Worm (Caenorhabditis elegans) whole organism, L4 larva: ENCODE measurements around the gene ZK686.5.

ENCODE experiments used
- D1046.2 ChIP-seq: fragments of 200-800 bp; sonication (Bioruptor generic); IDR thresholded peaks from 2 replicates; pipeline ENCODE4 v1.3.6; 2022; ENCODE audit warnings: missing genetic modification characterization, missing compliant biosample characterization
- F10B5.3 ChIP-seq: sonication (generic microtip); optimal IDR thresholded peaks from 2 replicates; lab custom pipeline; 2016; ENCODE audit warnings: mild to moderate bottlenecking, missing genetic modification characterization, missing compliant biosample characterization
- F26F4.8 ChIP-seq: fragments of 200-800 bp; sonication (Bioruptor generic); conservative IDR thresholded peaks from 2 replicates; pipeline ENCODE4 v1.3.6; 2022; ENCODE audit warnings: missing genetic modification characterization, missing compliant biosample characterization
- T26A8.4 ChIP-seq: fragments of 200-800 bp; sonication (Bioruptor generic); IDR thresholded peaks from 2 replicates; pipeline ENCODE4 v1.3.6; 2022; ENCODE audit warnings: missing genetic modification characterization, missing compliant biosample characterization
- Y48G9A.11 ChIP-seq: fragments of 200-800 bp; sonication (Bioruptor generic); IDR thresholded peaks from 2 replicates; pipeline ENCODE4 v1.3.6; 2022; ENCODE audit warnings: missing genetic modification reagents, missing genetic modification characterization, missing compliant biosample characterization
- ZK337.2 ChIP-seq: fragments of 200-800 bp; sonication (Bioruptor generic); IDR thresholded peaks from 2 replicates; pipeline ENCODE4 v1.3.6; 2022; ENCODE audit warnings: missing genetic modification reagents, missing genetic modification characterization, missing compliant biosample characterization
- ZK546.5 ChIP-seq, 2 experiments: sonication (generic microtip); optimal IDR thresholded peaks; 2 replicates each; lab custom pipeline; 2017; ENCODE audit warnings: missing biosample characterization in 2 of 2, missing genetic modification characterization in 2 of 2
- aha-1 ChIP-seq: fragments of 150-350 bp; peaks from one replicate; lab custom pipeline; 2014; ENCODE audit warnings: missing biosample characterization, missing genetic modification characterization
- attf-4 ChIP-seq: sonication (generic microtip); optimal IDR thresholded peaks from 3 replicates; lab custom pipeline; 2017; ENCODE audit warnings: missing biosample characterization, missing genetic modification characterization
- ceh-20 ChIP-seq: fragments of 200-800 bp; sonication (Bioruptor generic); IDR thresholded peaks from 2 replicates; pipeline ENCODE4 v1.3.6; 2022; ENCODE audit warnings: missing genetic modification reagents, missing genetic modification characterization, missing compliant biosample characterization
- ceh-32 ChIP-seq: sonication (generic microtip); optimal IDR thresholded peaks from 2 replicates; lab custom pipeline; 2016; ENCODE audit warnings: mild to moderate bottlenecking, missing genetic modification characterization, missing compliant biosample characterization; ENCODE audit not compliant: poor library complexity
- ces-1 ChIP-seq: fragments of 150-350 bp; sonication (generic microtip); optimal IDR thresholded peaks from 4 replicates; lab custom pipeline; 2014; ENCODE audit warnings: missing biosample characterization, missing genetic modification reagents, missing genetic modification characterization
- cey-2 ChIP-seq: sonication (generic microtip); optimal IDR thresholded peaks from 3 replicates; lab custom pipeline; 2017; ENCODE audit warnings: missing genetic modification characterization, mild to moderate bottlenecking, missing compliant biosample characterization, antibody characterized with exemption, borderline replicate concordance; ENCODE audit not compliant: insufficient read depth
- ctbp-1 ChIP-seq: fragments of 200-800 bp; sonication (Bioruptor generic); IDR thresholded peaks from 2 replicates; pipeline ENCODE4 v1.3.6; 2022; ENCODE audit warnings: missing genetic modification reagents, missing genetic modification characterization, missing compliant biosample characterization
- daf-12 ChIP-seq: fragments of 150-350 bp; optimal IDR thresholded peaks from 2 replicates; lab custom pipeline; 2014; ENCODE audit warnings: missing biosample characterization, missing genetic modification reagents, missing genetic modification characterization
- dmd-6 ChIP-seq: fragments of 200-800 bp; sonication (Bioruptor generic); IDR thresholded peaks from 2 replicates; pipeline ENCODE4 v1.3.6; 2022; ENCODE audit warnings: missing genetic modification reagents, missing genetic modification characterization, missing compliant biosample characterization
- dpl-1 ChIP-seq: fragments of 150-350 bp; optimal IDR thresholded peaks from 2 replicates; lab custom pipeline; 2014; ENCODE audit warnings: missing biosample characterization, missing genetic modification reagents, missing genetic modification characterization
- dve-1 ChIP-seq: sonication (generic microtip); optimal IDR thresholded peaks from 2 replicates; lab custom pipeline; 2017; ENCODE audit warnings: antibody characterized with exemption, mild to moderate bottlenecking, missing genetic modification characterization, missing compliant biosample characterization; ENCODE audit not compliant: insufficient read depth
- fkh-10 ChIP-seq: fragments of 150-350 bp; optimal IDR thresholded peaks from 2 replicates; lab custom pipeline; 2014; ENCODE audit warnings: missing biosample characterization, missing genetic modification reagents, missing genetic modification characterization
- fos-1 ChIP-seq: fragments of 150-350 bp; optimal IDR thresholded peaks from 2 replicates; lab custom pipeline; 2014; ENCODE audit warnings: missing biosample characterization, missing genetic modification characterization
- hif-1 ChIP-seq, 2 experiments: sonication (generic microtip); optimal IDR thresholded peaks; 2 replicates each; lab custom pipeline; 2016 to 2017; ENCODE audit warnings: missing compliant biosample characterization in 2 of 2, missing genetic modification characterization in 2 of 2, missing genetic modification reagents in 2 of 2, missing genotype in 2 of 2, mild to moderate bottlenecking in 1 of 2
- hlh-11 ChIP-seq: fragments of 200-800 bp; sonication (Bioruptor generic); optimal IDR thresholded peaks from 2 replicates; lab custom pipeline; 2018; ENCODE audit warnings: mild to moderate bottlenecking, missing genetic modification characterization, missing compliant biosample characterization
- hlh-30 ChIP-seq: sonication (generic microtip); optimal IDR thresholded peaks from 2 replicates; lab custom pipeline; 2017; ENCODE audit warnings: antibody characterized with exemption, mild to moderate bottlenecking, missing genetic modification characterization, missing compliant biosample characterization; ENCODE audit not compliant: insufficient read depth
- lim-7 ChIP-seq: fragments of 200-800 bp; sonication (Bioruptor generic); IDR thresholded peaks from 2 replicates; pipeline ENCODE4 v1.3.6; 2022; ENCODE audit warnings: missing genetic modification characterization, missing compliant biosample characterization
- lin-29 ChIP-seq: fragments of 200-800 bp; sonication (Bioruptor generic); IDR thresholded peaks from 2 replicates; pipeline ENCODE4 v1.3.6; 2022; ENCODE audit warnings: missing genetic modification reagents, missing genetic modification characterization, missing compliant biosample characterization
- lin-38 ChIP-seq: fragments of 200-800 bp; sonication (Bioruptor generic); IDR thresholded peaks from 2 replicates; pipeline ENCODE4 v1.3.6; 2022; ENCODE audit warnings: missing genetic modification reagents, missing genetic modification characterization, missing compliant biosample characterization
- lsy-2 ChIP-seq, 2 experiments: fragments of 150-350 bp in 1 of 2; sonication (generic microtip) in 1 of 2; optimal IDR thresholded peaks; 2 replicates each; lab custom pipeline; 2014 to 2017; ENCODE audit warnings: missing biosample characterization in 2 of 2, missing genetic modification characterization in 2 of 2
- madf-5 ChIP-seq, 2 experiments: fragments of 200-800 bp; sonication (Bioruptor generic); IDR thresholded peaks; 2 replicates each; pipeline ENCODE4 v1.3.6; 2022; ENCODE audit warnings: missing compliant biosample characterization in 2 of 2, missing genetic modification characterization in 2 of 2
- mdt-29 ChIP-seq: fragments of 200-800 bp; sonication (Bioruptor generic); IDR thresholded peaks from 2 replicates; pipeline ENCODE4 v1.3.6; 2022; ENCODE audit warnings: missing genetic modification reagents, missing genetic modification characterization, missing compliant biosample characterization
- mxl-3 ChIP-seq: fragments of 200-800 bp; sonication (Bioruptor generic); optimal IDR thresholded peaks from 2 replicates; lab custom pipeline; 2018; ENCODE audit warnings: mild to moderate bottlenecking, missing genetic modification characterization, missing compliant biosample characterization
- nhr-102 ChIP-seq: sonication (generic microtip); optimal IDR thresholded peaks from 2 replicates; lab custom pipeline; 2016; ENCODE audit warnings: mild to moderate bottlenecking, missing genetic modification characterization, moderate library complexity, missing compliant biosample characterization
- nhr-111 ChIP-seq: fragments of 200-800 bp; sonication (Bioruptor generic); optimal IDR thresholded peaks from 2 replicates; lab custom pipeline; 2018; ENCODE audit warnings: mild to moderate bottlenecking, missing genetic modification characterization, missing compliant biosample characterization
- nhr-237 ChIP-seq: sonication (generic microtip); optimal IDR thresholded peaks from 2 replicates; lab custom pipeline; 2017; ENCODE audit warnings: missing biosample characterization, missing genetic modification characterization
- nhr-25 ChIP-seq: sonication (generic microtip); optimal IDR thresholded peaks from 2 replicates; lab custom pipeline; 2017; ENCODE audit warnings: missing genetic modification characterization, mild to moderate bottlenecking, missing compliant biosample characterization, antibody characterized with exemption, moderate library complexity, borderline replicate concordance; ENCODE audit not compliant: insufficient read depth
- nhr-28 ChIP-seq: fragments of 150-350 bp; optimal IDR thresholded peaks from 2 replicates; lab custom pipeline; 2014; ENCODE audit warnings: missing biosample characterization, missing genetic modification characterization
- nhr-76 ChIP-seq: fragments of 150-350 bp; optimal IDR thresholded peaks from 2 replicates; lab custom pipeline; 2014; ENCODE audit warnings: missing biosample characterization, missing genetic modification characterization
- nhr-77 ChIP-seq: fragments of 150-350 bp; optimal IDR thresholded peaks from 2 replicates; lab custom pipeline; 2014; ENCODE audit warnings: missing biosample characterization, missing genetic modification characterization
- pha-4 ChIP-seq, 2 experiments: fragments of 150-350 bp in 1 of 2; fragments of 200-800 bp in 1 of 2; sonication (Bioruptor generic) in 1 of 2; IDR thresholded peaks in 1 of 2; optimal IDR thresholded peaks in 1 of 2; 2 replicates each; pipeline versions ENCODE4 v1.3.6 to Lab custom; 2014 to 2022; ENCODE audit warnings: missing genetic modification characterization in 2 of 2, missing genetic modification reagents in 2 of 2, missing biosample characterization in 1 of 2, missing compliant biosample characterization in 1 of 2
- snpc-1.2 ChIP-seq: fragments of 200-800 bp; sonication (Bioruptor generic); IDR thresholded peaks from 2 replicates; pipeline ENCODE4 v1.3.6; 2022; ENCODE audit warnings: missing genetic modification reagents, missing genetic modification characterization, missing compliant biosample characterization
- spr-1 ChIP-seq: sonication (generic microtip); optimal IDR thresholded peaks from 2 replicates; lab custom pipeline; 2016; ENCODE audit warnings: mild to moderate bottlenecking, missing genetic modification characterization, missing compliant biosample characterization
- tag-97 ChIP-seq: fragments of 200-800 bp; sonication (Bioruptor generic); IDR thresholded peaks from 2 replicates; pipeline ENCODE4 v1.3.6; 2022; ENCODE audit warnings: missing genetic modification characterization, missing compliant biosample characterization
- tra-1 ChIP-seq: fragments of 200-800 bp; sonication (Bioruptor generic); IDR thresholded peaks from 2 replicates; pipeline ENCODE4 v1.3.6; 2022; ENCODE audit warnings: missing genetic modification reagents, missing genetic modification characterization, missing compliant biosample characterization
- zag-1 ChIP-seq: fragments of 150-350 bp; optimal IDR thresholded peaks from 2 replicates; lab custom pipeline; 2014; ENCODE audit warnings: missing biosample characterization, missing genetic modification characterization
- zfp-3 ChIP-seq: fragments of 200-800 bp; sonication (Bioruptor generic); conservative IDR thresholded peaks from 2 replicates; pipeline ENCODE4 v1.3.6; 2022; ENCODE audit warnings: missing genetic modification reagents, missing genetic modification characterization, missing compliant biosample characterization
- zip-2 ChIP-seq: fragments of 150-350 bp; optimal IDR thresholded peaks from 2 replicates; lab custom pipeline; 2014; ENCODE audit warnings: missing biosample characterization, missing genetic modification characterization
- ztf-11 ChIP-seq: fragments of 150-350 bp; optimal IDR thresholded peaks from 2 replicates; lab custom pipeline; 2014; ENCODE audit warnings: missing biosample characterization, missing genetic modification characterization

Gene ZK686.5

DNA sequence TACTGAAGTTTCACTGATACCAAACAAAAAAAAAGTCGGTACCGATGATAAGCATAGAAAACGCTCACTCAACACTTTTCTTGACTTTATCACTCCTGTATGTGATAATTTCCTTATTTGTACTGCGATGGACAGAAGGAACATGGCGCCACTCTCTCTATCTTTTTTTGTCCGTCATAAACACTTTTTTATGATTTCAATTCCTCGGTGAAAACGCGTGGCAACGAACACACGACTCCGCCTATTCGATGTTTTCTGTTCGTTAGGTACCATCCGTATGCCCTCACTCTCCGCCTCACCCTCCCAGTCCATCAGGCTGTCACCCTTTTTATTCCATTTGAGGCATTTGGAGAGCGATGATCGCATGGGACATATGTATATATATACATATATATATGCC is 37.0 kb downstream of the ZK686.5 start (continued):
- TF ChIP-seq Y48G9A.11 (GFP tag; lab: Robert Waterston, UW) (no peak), ceh-32 (tag; lab: Kevin White, UChicago) (no peak), daf-12 (tag; lab: Kevin White, UChicago) (no peak), ceh-20 (no peak), snpc-1.2 (GFP tag; lab: Robert Waterston, UW) (no peak), dve-1 (tag; lab: Kevin White, UChicago) (peak; percentile 81), dpl-1 (GFP tag; lab: Kevin White, UChicago) (no peak), ztf-11 (tag; lab: Kevin White, UChicago) (no peak)

DNA sequence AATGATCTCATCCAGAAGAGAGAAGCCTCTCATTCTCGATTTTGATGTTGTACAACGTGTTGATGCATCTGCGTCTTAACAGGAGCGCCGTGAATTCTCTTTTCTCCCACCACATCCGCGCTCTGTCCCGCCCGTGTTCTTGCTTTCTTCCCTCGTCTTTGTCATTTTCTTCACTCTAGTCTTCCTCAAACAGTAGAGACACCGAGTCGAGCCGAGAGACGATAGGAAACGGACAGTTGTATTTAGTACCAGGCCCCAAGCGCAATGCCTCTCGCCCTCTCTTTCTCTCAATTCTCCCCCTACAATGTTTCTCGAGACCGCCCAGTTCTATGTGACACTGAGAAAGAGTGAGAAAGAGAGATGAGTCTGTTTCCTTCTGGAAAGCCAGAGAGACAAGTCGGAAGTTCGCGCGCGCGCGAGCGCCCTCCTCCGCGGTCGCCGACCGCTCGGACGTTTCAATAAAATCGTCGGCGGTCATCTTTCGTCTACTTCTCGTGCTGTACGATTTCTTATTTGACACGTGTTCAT is 37.7 kb downstream of the ZK686.5 start, which contains the start of gene ZK112.4:
Gene ZK112.4 (minus strand): TSS at position 478 of the 528 bp plus-strand sequence.
- TF ChIP-seq nhr-76 (tag; lab: Kevin White, UChicago) = no peak
- TF ChIP-seq mxl-3 (GFP tag; lab: Kevin White, UChicago) = peak; percentile 26
- TF ChIP-seq spr-1 = no peak
- TF ChIP-seq nhr-28 (tag; lab: Kevin White, UChicago) = peak; percentile 69
- no peak; the same call in 1 of the 2 replicates for TF ChIP-seq dmd-6 (GFP tag; lab: Robert Waterston, UW)
- TF ChIP-seq zfp-3 (GFP tag; lab: Robert Waterston, UW) = 0 out of 2 replicates have a peak, but pooled peaks have one; percentile 47
- TF ChIP-seq F26F4.8 (GFP tag; lab: Robert Waterston, UW) = no peak
- no peak for TF ChIP-seq T26A8.4 (GFP tag; lab: Robert Waterston, UW)
- TF ChIP-seq lin-38 (GFP tag; lab: Robert Waterston, UW) = peak; percentile 32; the same call in 1 of the 2 replicates
- TF ChIP-seq zip-2 (tag; lab: Kevin White, UChicago) = no peak
- peak; percentile 62 to 67 for TF ChIP-seq lsy-2 (tag; optimal IDR thresholded peaks at IDR 0.05; lab: Kevin White, UChicago)
- peak; percentile 73; the same call in 1 of the 2 replicates for TF ChIP-seq ctbp-1
- TF ChIP-seq lin-29 = no peak
- no peak for TF ChIP-seq zag-1 (tag; lab: Kevin White, UChicago)
- no peak for TF ChIP-seq ZK546.5 (tag; optimal IDR thresholded peaks at IDR 0.05; lab: Kevin White, UChicago)
- no peak for TF ChIP-seq tag-97 (GFP tag; lab: Robert Waterston, UW)
- no peak for TF ChIP-seq ces-1 (GFP tag; lab: Kevin White, UChicago)
- no peak for TF ChIP-seq daf-12 (tag; lab: Kevin White, UChicago)
- TF ChIP-seq mdt-29 (GFP tag; lab: Robert Waterston, UW) = no peak
- TF ChIP-seq madf-5 (GFP tag; IDR thresholded peaks at IDR 0.05; lab: Robert Waterston, UW) = 0 out of 4 replicates have a peak, but pooled peaks of 1 of the 2 experiments have one; percentile 10
- no peak for TF ChIP-seq fos-1 (tag; lab: Kevin White, UChicago)
- TF ChIP-seq nhr-77 (tag; lab: Kevin White, UChicago) = peak; percentile 56
- peak in 1 of 2 experiments; percentile 23 for TF ChIP-seq hif-1 (tag; optimal IDR thresholded peaks at IDR 0.05; lab: Kevin White, UChicago)
- TF ChIP-seq nhr-102 (tag; lab: Kevin White, UChicago) = no peak
- peak; percentile 88 for TF ChIP-seq aha-1
- peak; percentile 76 for TF ChIP-seq hlh-30
- peak; percentile 79 for TF ChIP-seq hlh-11 (tag; lab: Kevin White, UChicago)
- no peak for TF ChIP-seq dpl-1 (GFP tag; lab: Kevin White, UChicago)
- TF ChIP-seq dve-1 (tag; lab: Kevin White, UChicago) = no peak
- TF ChIP-seq nhr-25 (tag; lab: Kevin White, UChicago) = peak; percentile 62
- TF ChIP-seq nhr-111 = no peak
- TF ChIP-seq ceh-32 (tag; lab: Kevin White, UChicago) = no peak
- no peak for TF ChIP-seq D1046.2 (GFP tag; lab: Robert Waterston, UW)
- no peak; the same call in 1 of the 2 replicates for TF ChIP-seq tra-1
- peak; percentile 81 for TF ChIP-seq fkh-10 (GFP tag; lab: Kevin White, UChicago)
- TF ChIP-seq pha-4 (GFP tag; IDR thresholded peaks at IDR 0.05; lab: Robert Waterston, UW) = 0 out of 2 replicates have a peak, but pooled peaks have one; percentile 12
- TF ChIP-seq pha-4 (tag; optimal IDR thresholded peaks at IDR 0.05; lab: Kevin White, UChicago) = no peak
- no peak for TF ChIP-seq attf-4 (tag; lab: Kevin White, UChicago)
- no peak for TF ChIP-seq ZK337.2 (GFP tag; lab: Robert Waterston, UW)
- 0 out of 2 replicates have a peak, but pooled peaks have one; percentile 38 for TF ChIP-seq lim-7 (GFP tag; lab: Robert Waterston, UW)
- no peak for TF ChIP-seq cey-2 (tag; lab: Kevin White, UChicago)
- TF ChIP-seq F10B5.3 (tag; lab: Kevin White, UChicago) = peak; percentile 29
- no peak for TF ChIP-seq nhr-237 (tag; lab: Kevin White, UChicago)
